Worm (Caenorhabditis elegans): Measurements from ENCODE around the gene cyn-12.

The cyn-12 gene

DNA sequence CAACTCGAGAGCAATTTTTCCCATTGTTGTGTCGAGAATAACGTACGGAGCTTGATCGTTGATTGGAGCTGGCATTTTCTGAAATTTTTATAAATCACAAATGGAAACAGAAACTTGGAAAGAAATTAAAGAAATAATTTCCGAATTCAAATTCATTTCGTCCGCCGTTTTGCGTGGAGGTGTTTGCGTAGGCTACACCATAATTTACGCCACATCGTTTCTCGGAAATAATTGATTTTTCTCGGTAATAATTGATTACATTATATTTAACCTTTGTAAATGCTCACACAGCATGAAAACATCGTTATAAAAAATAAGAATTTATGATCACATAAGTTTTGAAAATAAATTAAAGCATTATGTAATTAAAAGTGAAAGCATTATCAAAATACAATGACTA, at the start of gene cyn-12:
Gene cyn-12, minus strand, starts transcription at position 78 of the 400 bp plus-strand sequence.
- no peak for TF ChIP-seq unc-62 (GFP tag; optimal IDR thresholded peaks at IDR 0.05)

DNA sequence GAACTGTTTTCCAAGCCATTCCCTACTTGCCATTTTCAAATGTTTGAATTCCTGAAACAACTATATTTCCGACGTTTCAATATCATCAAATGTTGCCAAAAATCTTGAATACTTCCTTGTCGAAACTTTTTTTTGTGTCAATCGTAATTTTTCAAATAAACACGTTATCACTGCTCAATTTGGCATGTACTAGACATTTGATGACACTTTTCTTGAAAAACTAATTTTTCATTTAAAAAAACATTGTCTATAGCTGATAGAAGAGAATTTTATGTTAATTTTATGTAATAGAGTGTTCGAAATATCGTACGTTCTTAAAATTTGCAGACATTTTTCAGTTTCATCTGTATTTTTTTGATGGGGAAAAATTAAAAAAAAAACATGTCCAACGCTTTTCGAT, 49.8 kb upstream of the cyn-12 start:
- TF ChIP-seq unc-62 (GFP tag; optimal IDR thresholded peaks at IDR 0.05), result no peak

DNA sequence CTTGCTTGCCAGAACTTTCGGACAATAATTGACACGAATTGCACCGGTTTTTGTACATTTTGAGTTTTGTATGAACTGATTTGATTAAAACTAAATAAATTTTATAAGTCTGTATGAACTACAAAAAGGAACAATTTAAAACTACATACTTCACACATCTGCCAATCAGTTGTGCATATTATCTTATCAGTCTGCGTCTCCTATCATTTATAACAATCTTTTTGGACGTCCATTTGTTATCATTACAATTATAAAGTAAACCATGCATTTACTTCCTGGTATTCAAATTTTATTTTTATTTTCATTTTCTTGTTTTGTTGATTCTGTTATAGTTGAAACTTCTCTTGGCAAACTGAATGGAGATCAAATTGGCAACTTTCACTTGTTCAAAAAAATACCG, 47.3 kb upstream of the cyn-12 start, which contains the start of gene cest-10:
Gene cest-10, plus strand, starts transcription at position 254 of the 400 bp plus-strand sequence.
- TF ChIP-seq unc-62 (GFP tag; optimal IDR thresholded peaks at IDR 0.05), result no peak

DNA sequence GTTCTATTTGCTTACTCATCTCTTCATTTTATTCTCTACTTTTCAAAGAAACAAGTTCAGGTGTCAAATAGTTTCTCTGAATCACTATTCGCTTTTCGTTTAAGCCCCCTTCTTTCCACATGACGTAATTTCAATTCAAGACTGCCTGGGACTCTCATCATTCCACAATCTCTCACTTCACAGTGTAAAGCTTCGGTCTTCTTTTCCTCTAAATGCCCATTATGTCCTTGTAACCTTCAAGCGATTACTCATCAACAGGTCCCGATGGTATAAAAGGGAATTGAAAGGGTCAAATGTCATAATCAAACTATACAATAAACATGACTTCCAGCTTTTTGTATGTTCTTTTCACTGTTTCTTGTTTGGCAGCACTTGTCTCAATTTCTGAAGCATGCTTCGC, 45.9 kb upstream of the cyn-12 start, which contains the start of gene C42D4.3:
Gene C42D4.3, plus strand, starts transcription at position 298 of the 400 bp plus-strand sequence.
- no peak for TF ChIP-seq unc-62 (GFP tag; optimal IDR thresholded peaks at IDR 0.05)

DNA sequence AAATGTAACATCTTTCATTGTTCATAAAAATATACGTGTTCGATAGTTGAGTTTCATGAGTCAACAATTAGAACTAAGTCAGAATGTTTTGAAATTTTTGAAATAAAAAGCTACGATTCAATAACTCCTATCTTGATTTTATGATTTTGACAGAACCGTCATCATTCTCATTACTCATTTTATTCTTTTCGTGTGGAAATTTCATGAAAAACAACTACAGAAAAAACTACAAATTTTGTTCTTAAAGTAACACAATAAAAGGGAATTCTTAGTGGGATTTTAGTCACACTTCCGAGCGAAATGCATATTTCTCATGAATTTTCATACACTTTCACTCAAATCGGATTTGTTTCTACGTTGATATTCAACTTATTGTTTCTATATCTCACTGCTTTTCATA, 43.9 kb upstream of the cyn-12 start, which contains the start of gene str-44:
Gene str-44, plus strand, starts transcription at position 301 of the 400 bp plus-strand sequence.
- TF ChIP-seq unc-62 (GFP tag; optimal IDR thresholded peaks at IDR 0.05), result no peak

DNA sequence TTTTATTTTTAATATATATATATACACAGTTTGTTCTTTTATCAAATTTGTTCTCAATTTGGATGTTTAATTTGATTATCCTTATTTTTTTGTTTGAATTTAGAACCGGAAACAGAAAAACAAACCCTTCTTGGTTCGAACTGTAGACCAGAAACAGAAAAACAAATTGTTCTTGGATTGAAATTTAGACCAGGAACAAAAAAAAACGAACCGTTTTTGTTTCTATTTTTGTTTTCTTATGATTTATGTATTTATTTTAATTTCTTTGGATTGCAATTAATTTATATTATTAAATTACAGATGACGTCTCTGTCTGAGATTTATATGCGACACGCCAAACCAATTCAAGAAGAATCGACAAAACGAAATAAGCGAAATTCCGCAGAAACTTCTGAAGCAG, 42.3 kb upstream of the cyn-12 start, which contains the start of gene C42D4.19:
Gene C42D4.19, plus strand, starts transcription at position 301 of the 400 bp plus-strand sequence.
- no peak for TF ChIP-seq unc-62 (GFP tag; optimal IDR thresholded peaks at IDR 0.05)

DNA sequence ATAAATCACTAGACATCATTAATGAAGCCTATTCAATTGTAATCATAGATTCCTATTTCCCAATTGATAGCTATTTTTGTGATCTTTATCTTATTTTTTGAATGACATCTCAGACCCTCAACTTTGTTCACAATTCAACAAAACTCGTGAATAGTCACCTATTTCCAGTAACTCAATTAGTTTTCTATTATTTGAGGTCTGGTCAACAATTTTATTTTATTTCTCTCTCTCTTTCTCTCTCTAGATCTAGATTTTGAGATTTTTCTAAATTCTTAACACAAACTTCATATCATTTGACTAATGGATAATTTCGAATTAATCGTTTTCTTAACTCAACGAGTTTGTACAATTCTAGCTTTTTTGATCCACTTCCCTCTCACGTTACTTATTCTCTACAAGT, 40.5 kb upstream of the cyn-12 start, which contains the start of gene str-1:
Gene str-1, plus strand, starts transcription at position 301 of the 400 bp plus-strand sequence.
- no peak for TF ChIP-seq unc-62 (GFP tag; optimal IDR thresholded peaks at IDR 0.05)

DNA sequence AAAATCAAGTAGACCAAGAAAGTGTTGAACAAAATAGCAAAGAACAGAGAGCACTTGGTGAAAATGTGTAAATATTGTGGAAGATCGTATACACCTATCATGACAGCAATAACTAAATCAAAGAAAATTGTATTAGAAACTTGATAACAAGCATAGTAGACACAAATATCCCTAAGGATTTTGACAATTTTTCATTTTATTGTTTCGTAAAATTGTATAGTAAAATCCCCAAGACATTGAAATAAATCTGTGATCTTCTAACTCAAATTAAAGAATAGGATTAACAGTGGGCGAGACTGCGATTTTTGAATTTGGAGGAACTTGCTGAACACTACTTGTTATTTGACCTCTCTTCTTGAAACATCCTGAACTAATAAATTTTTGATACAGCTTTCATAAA, 38.2 kb upstream of the cyn-12 start, which contains the start of gene str-220:
Gene str-220, minus strand, starts transcription at position 101 of the 400 bp plus-strand sequence.
- no peak for TF ChIP-seq unc-62 (GFP tag; optimal IDR thresholded peaks at IDR 0.05)

DNA sequence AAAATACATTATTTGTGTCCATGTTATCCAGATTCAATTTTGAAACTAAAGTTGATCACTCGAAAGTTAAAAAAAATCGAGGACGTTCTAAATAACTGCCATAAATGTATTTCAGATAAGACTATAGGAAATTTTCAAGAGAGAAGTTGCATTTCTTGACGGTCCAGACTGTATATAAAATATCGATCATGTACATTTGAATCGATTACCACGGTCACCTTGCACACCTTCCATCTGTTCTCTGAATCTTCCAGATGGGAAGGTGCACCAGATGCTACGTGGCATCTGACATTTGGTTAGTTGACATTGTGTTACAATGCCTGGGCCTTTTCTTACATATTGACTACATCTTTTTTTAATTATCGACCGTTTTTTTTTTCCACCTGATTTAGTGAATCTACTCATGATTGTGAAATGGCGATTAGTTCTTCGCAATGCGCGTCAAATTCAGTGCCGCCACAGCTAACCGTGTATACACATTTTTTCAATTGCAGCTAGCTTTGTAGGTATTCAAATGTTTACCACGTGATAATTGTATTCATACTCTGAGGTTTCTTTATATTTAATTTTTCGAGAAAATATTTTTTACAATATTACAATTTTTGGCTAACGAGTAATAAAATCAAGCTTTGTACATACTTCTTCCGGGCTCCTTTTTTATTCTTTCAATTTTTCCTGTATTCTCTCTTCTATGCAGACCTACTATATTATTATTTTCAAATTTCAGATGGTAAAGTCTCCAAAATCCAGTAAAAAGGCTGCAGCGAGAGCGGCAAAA, 35.2 kb upstream of the cyn-12 start, which contains the start of gene skr-16:
Gene skr-16, plus strand, starts transcription at position 728 of the 778 bp plus-strand sequence.
- TF ChIP-seq unc-62 (GFP tag; optimal IDR thresholded peaks at IDR 0.05), result no peak

DNA sequence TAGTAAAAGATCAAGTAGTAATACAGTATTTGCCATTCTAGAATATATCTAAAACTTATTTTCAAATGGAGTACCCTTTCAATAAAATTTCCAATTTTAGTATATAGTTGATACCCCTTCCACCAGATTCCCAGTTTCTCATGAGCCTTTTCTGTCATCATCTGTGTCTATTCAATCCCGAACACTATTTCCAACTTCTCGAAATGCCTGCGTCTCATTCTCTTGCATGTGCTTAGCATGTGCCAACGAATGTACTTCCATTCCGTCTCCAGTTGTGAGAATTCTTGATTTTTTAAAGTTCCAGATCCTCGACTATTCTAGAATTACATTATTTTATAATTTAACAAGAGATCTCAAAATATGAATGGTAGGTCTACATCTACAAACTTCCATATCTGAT, 33.5 kb upstream of the cyn-12 start, which contains the start of gene C42D4.18:
Gene C42D4.18, plus strand, starts transcription at position 231 of the 400 bp plus-strand sequence.
- TF ChIP-seq unc-62 (GFP tag; optimal IDR thresholded peaks at IDR 0.05), result no peak

DNA sequence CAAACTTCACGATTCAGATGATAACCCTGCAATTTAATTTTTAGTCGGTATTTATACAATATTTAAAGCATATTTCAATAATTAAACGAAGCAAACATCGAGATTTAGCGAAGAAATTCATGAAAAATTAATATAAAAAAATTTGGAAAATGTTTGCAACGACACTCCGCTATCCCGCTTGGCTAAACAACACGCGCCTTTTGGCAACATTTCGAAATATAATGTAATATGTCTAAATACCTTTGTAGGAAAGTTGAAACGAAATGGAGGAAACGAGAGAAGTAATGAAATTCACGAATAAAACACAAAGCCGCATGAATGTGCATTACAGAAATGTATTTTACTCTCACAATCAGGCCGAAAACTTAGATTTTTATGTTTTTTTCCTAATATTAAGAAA, 32.7 kb upstream of the cyn-12 start, which contains the start of gene rpc-1:
Gene rpc-1, minus strand, starts transcription at position 26 of the 400 bp plus-strand sequence.
- no peak for TF ChIP-seq unc-62 (GFP tag; optimal IDR thresholded peaks at IDR 0.05)

DNA sequence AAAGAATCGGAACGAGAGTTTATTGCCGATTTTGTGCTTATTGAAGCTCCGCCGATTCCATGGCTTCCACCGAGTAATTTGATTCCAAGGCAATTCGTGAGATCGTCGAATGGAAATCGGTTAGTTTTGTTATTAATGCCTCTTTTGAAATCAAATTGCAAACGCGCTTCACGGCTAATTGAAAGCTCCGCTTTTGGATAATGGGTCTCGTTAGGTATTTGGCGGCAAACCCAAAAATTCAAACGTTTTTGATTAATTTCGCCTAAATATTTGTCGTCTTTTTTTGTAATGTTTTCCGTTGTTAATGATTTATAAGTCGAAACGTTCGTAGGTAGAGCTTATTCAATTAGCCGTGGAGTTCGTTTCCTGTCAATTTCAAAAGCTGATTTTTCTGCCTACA, 26.6 kb upstream of the cyn-12 start:
- no peak for TF ChIP-seq unc-62 (GFP tag; optimal IDR thresholded peaks at IDR 0.05)

DNA sequence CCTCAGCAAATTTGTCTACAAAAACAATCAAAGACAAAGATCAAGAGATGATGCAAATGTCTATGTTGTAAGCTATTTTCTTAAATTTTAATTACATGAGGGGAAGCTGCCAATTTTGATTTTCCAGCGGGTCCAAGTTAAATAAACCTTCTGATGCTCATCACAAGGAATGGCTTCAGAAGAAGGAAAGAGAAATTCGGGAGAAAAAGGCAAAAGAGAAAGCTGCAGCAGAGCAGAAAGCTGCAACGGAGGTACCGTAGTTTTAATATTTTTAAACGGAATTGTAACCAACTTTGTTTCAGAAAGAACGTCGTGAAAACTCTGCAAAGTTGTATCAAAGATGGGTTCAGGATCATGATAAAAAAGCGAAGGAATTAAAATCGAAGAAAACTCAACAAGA, 25.1 kb upstream of the cyn-12 start:
- no peak for TF ChIP-seq unc-62 (GFP tag; optimal IDR thresholded peaks at IDR 0.05)

DNA sequence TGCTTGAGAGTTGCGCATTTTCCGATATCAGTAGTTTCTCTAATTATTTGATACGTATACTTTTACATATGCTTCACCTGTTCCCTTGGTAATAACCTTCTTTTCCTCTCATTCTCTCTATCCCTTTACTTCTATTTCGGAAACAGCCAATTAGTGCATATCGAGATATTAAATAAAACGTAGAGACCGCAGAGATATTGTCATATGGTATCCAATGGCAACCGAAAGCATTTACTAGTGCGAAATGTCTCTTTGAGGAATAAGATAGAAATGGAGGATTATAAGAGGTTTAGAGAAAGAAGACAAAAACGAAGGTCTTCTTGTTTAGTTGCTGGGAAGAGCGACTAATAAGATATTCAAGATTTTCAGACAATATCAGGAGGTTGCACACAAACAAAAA, 23.3 kb upstream of the cyn-12 start, which contains the start of gene maph-9:
Gene maph-9, plus strand, starts transcription at position 273 of the 400 bp plus-strand sequence.
- TF ChIP-seq unc-62 (GFP tag; optimal IDR thresholded peaks at IDR 0.05), result no peak

DNA sequence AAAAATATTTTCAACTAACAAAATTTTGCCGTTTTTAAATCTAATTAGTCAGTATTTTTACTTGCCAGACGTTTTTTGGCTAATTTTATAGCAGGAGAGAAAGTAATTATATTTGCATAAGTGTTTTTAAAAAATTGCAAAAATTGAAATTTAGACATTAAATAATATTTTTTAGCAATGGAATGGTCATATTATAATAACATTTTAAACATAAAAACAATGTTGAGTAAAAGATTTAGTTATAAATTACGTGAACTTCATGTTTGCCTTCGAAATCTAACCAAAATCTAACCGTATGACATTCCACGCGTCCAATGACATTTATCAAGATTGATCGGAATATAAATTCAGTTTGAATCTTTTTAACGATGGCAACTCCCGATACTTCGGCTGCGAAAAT, 21.3 kb upstream of the cyn-12 start, which contains the start of gene C34D4.2:
Gene C34D4.2, plus strand, starts transcription at position 301 of the 400 bp plus-strand sequence.
- no peak for TF ChIP-seq unc-62 (GFP tag; optimal IDR thresholded peaks at IDR 0.05)

DNA sequence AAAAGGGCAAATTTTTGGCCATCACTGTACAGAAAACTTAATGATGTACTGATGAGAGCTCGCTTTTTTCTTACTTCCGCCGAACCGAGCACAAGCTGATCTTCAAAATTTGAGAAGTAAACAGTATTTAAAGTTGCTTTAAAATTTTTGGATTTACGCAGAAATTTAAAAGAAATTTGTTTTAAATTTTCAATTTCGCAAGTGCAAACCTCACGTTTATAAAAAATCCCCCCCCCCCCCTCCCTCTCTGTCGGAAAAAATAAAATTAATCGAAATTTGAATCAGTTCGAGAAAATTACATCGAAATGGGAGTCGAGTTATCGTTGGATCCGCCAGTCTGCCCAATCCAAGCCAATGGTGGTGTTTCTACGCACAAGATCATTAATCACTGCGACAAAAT, 20.3 kb upstream of the cyn-12 start, which contains the start of gene C34D4.3:
Gene C34D4.3, plus strand, starts transcription at position 301 of the 400 bp plus-strand sequence.
- TF ChIP-seq unc-62 (GFP tag; optimal IDR thresholded peaks at IDR 0.05), result no peak

All from whole organism, dauer.